Fruit fly (Drosophila melanogaster): Measurements from ENCODE around the gene mRpL36.

mRpL36 gene

DNA sequence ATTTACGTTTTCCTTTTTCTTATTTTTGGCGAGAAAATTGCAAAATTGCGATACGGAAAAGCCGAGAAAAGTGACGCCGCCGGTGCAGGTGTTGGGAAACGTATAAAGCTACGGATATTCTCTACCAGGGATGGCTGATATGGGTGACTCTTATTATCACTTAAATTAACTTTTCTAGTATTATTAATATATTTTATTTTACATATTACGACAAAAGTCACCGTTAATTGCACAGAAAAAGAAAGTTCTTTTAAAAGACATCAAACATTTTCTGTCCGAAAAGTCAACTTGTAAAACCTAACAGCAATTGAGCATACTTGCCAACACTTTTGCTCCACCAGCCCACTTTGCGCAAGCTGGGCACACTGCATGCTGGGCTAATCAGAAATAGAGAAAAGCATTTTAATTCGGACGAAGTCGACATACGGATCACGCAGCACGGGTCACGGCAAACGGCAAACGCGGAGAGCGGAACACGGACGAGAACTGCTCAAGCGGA, 2.8 kb upstream of the mRpL36 start, which contains the start of the genes Cds and Uba2 (continued):
- TF ChIP-seq pdm3 (GFP tag; optimal IDR thresholded peaks at IDR 0.05): no peak
- TF ChIP-seq CG8319 (GFP tag; optimal IDR thresholded peaks at IDR 0.05): peak; percentile 82
- peak; percentile 78 for TF ChIP-seq topi (GFP tag; optimal IDR thresholded peaks at IDR 0.05)
- peak; percentile 77 for TF ChIP-seq CG16779 (tag; optimal IDR thresholded peaks at IDR 0.05)
- peak; percentile 71 for TF ChIP-seq dsx (GFP tag; optimal IDR thresholded peaks at IDR 0.05; ENCODE audit: poor library complexity, severe bottlenecking)
- TF ChIP-seq Blimp-1 (GFP tag; optimal IDR thresholded peaks at IDR 0.05): peak; percentile 66
- TF ChIP-seq vri (GFP tag; optimal IDR thresholded peaks at IDR 0.05): peak; percentile 85
- peak; percentile 88 for TF ChIP-seq CG34406 (GFP tag; optimal IDR thresholded peaks at IDR 0.05)
- peak; percentile 96 for TF ChIP-seq svp (GFP tag)
- peak; percentile 92 for TF ChIP-seq eg (GFP tag; IDR thresholded peaks at IDR 0.05)
- TF ChIP-seq CG6808 (GFP tag; optimal IDR thresholded peaks at IDR 0.05): no peak
- TF ChIP-seq fd85E (GFP tag; optimal IDR thresholded peaks at IDR 0.05): peak; percentile 74
- TF ChIP-seq Hr4 (GFP tag; optimal IDR thresholded peaks at IDR 0.05): peak; percentile 90
- peak; percentile 87 for TF ChIP-seq lz (GFP tag; optimal IDR thresholded peaks at IDR 0.05)
- TF ChIP-seq CG3032 (tag; optimal IDR thresholded peaks at IDR 0.05): peak; percentile 87
- peak; percentile 71 for TF ChIP-seq CG9139 (GFP tag; optimal IDR thresholded peaks at IDR 0.05)
- peak; percentile 86 for TF ChIP-seq CG8632 (GFP tag; optimal IDR thresholded peaks at IDR 0.05)
- TF ChIP-seq CG10669 (GFP tag; optimal IDR thresholded peaks at IDR 0.05): no peak
- peak; percentile 84 for TF ChIP-seq Eip93F (GFP tag; optimal IDR thresholded peaks at IDR 0.05)
- peak; percentile 88 for TF ChIP-seq esn (GFP tag; optimal IDR thresholded peaks at IDR 0.05)
- peak; percentile 85 for TF ChIP-seq CG1621 (tag; optimal IDR thresholded peaks at IDR 0.05)
- TF ChIP-seq Ets96B (tag; optimal IDR thresholded peaks at IDR 0.05): peak; percentile 82
- TF ChIP-seq CG15336 (GFP tag; IDR thresholded peaks at IDR 0.05): peak; percentile 86
- no peak for TF ChIP-seq Hr38 (GFP tag; optimal IDR thresholded peaks at IDR 0.05)
- peak; percentile 91 for TF ChIP-seq achi (GFP tag; optimal IDR thresholded peaks at IDR 0.05)
- no peak for TF ChIP-seq CG6276 (GFP tag; optimal IDR thresholded peaks at IDR 0.05)
- TF ChIP-seq fkh (GFP tag; optimal IDR thresholded peaks at IDR 0.05): no peak

DNA sequence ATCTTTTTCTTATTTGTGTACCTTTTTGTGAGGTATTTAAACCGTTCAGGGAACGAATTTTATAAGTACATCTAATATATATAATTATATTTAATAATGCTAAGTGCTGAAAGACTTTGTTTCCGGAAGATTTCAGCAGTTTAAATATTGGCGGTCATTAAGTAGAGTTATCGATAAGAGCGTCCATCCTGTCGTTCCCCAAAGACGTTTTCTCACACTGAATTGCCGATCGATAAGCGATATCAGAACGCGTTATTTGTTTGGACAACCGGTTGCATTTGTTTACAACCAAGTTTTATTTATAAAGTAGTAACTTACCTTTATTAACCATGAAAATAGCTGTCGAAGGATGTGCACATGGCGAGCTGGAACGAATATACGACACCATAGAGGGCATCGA, 3.3 kb downstream of the mRpL36 start, which contains the start of gene ldbr:
ldbr (plus strand) TSS at position 238 of the 400 bp plus-strand sequence.
- TF ChIP-seq fkh (GFP tag; optimal IDR thresholded peaks at IDR 0.05) (peak; percentile 91), CG11762 (GFP tag; optimal IDR thresholded peaks at IDR 0.05; ENCODE audit: insufficient read depth) (no peak), esn (GFP tag; optimal IDR thresholded peaks at IDR 0.05) (peak; percentile 50), vri (GFP tag; optimal IDR thresholded peaks at IDR 0.05) (peak; percentile 41)

DNA sequence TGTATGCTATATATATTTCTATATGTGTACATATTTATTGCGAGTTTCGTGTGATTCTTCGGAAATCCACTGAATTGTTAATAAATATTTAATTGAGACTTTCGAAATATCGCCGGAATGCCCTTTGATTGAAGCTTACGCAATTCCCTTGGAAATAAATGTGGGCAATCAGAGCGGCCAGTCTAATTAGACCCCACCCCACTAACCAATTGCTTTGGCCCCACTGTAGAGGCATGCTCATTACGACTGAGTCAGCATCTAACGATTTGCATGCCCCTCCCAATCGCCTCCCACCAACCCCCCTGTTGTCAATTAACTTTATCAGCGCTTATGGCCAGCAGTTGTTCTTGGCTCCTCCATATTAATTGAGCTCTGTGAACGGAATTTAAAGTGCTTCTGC, 8.1 kb downstream of the mRpL36 start:
- TF ChIP-seq CG16779 (tag; optimal IDR thresholded peaks at IDR 0.05) (no peak), CG11902 (GFP tag; optimal IDR thresholded peaks at IDR 0.05) (no peak), salr (GFP tag; optimal IDR thresholded peaks at IDR 0.05) (no peak), CG15336 (GFP tag; IDR thresholded peaks at IDR 0.05) (0 out of 2 replicates have a peak, but pooled peaks have one; percentile 15)

DNA sequence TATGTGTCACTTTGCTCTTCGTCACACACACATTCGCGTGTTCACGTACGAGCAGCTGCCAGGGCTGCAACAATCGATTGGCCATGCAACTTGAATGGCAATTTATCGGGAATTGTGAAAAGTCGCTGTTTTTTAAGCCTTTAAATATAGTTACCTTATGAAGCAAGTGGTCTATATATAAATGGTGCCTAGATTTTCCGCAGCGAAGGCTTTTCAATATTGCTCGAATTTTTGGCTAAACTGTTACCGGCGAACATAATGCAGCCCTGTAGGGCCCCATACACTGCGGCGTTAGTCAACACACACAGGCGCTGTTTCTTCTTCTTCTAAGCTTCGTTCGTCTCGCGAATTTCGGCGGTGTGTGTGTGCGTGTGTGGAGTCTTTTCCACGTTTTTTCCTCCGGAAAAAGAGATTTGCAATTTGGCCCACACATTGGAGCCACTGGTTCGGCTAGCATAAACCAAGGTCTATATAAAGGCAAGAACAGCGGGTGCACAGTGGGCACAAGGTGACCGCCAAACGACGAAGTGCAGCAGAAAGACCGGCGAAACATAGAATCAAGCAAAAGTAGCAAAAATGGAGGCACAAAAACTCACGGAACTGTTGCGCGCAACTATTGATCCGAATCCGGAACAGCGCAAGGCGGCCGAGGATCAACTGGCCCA, 8.9 kb downstream of the mRpL36 start, which contains the start of the genes Arp3 and msk:
Arp3 (minus strand) TSS at position 39 of the 665 bp plus-strand sequence.
msk (plus strand) TSS at position 316 of the 665 bp plus-strand sequence.
- TF ChIP-seq CG32006 (GFP tag; optimal IDR thresholded peaks at IDR 0.05) (no peak), Sox102F (GFP tag; optimal IDR thresholded peaks at IDR 0.05) (no peak), lz (GFP tag; optimal IDR thresholded peaks at IDR 0.05) (peak; percentile 80), CG10669 (GFP tag; optimal IDR thresholded peaks at IDR 0.05) (no peak), fkh (GFP tag; optimal IDR thresholded peaks at IDR 0.05) (no peak), pdm3 (GFP tag; optimal IDR thresholded peaks at IDR 0.05) (no peak), CG8632 (GFP tag; optimal IDR thresholded peaks at IDR 0.05) (peak; percentile 26), CG1621 (tag; optimal IDR thresholded peaks at IDR 0.05) (peak; percentile 46), CG11294 (GFP tag; IDR thresholded peaks at IDR 0.05) (peak; percentile 43; the same call in 1 of the 2 replicates), CG8319 (GFP tag; optimal IDR thresholded peaks at IDR 0.05) (peak; percentile 45), Hr4 (GFP tag; optimal IDR thresholded peaks at IDR 0.05) (no peak), Met (GFP tag; optimal IDR thresholded peaks at IDR 0.05) (no peak), CG10631 (GFP tag; optimal IDR thresholded peaks at IDR 0.05) (no peak), CG34406 (GFP tag; optimal IDR thresholded peaks at IDR 0.05) (peak; percentile 61), CG6276 (GFP tag; optimal IDR thresholded peaks at IDR 0.05) (no peak), CG3032 (tag; optimal IDR thresholded peaks at IDR 0.05) (peak; percentile 67), CG4318 (GFP tag; optimal IDR thresholded peaks at IDR 0.05) (no peak), CG6163 (GFP tag; IDR thresholded peaks at IDR 0.05) (peak; percentile 56; the same call in 2 of the 3 replicates), CG11902 (GFP tag; optimal IDR thresholded peaks at IDR 0.05) (peak; percentile 66), fd59A (GFP tag; optimal IDR thresholded peaks at IDR 0.05) (no peak), OdsH (GFP tag; optimal IDR thresholded peaks at IDR 0.05) (no peak), acj6 (GFP tag; optimal IDR thresholded peaks at IDR 0.05) (no peak), CG3919 (GFP tag; optimal IDR thresholded peaks at IDR 0.05) (peak; percentile 83), Eip75B (GFP tag; optimal IDR thresholded peaks at IDR 0.05) (no peak)

Measured in whole organism, prepupa.